Worm (Caenorhabditis elegans) whole organism, young adult: ENCODE data around the gene cca-1.

Source experiments
- C06A6.2 ChIP-seq: fragments of 200-800 bp; sonication (Bioruptor generic); conservative IDR thresholded peaks from 2 replicates; pipeline ENCODE4 v1.3.6; 2022; ENCODE audit warnings: missing genetic modification characterization, missing compliant biosample characterization
- F39B2.1 ChIP-seq: fragments of 200-800 bp; sonication (Bioruptor generic); IDR thresholded peaks from 2 replicates; pipeline ENCODE4 v1.3.6; 2022; ENCODE audit warnings: missing genetic modification reagents, missing genetic modification characterization, missing compliant biosample characterization
- F52B5.7 ChIP-seq: sonication (generic microtip); optimal IDR thresholded peaks from 2 replicates; lab custom pipeline; 2016; ENCODE audit warnings: mild to moderate bottlenecking, missing genetic modification characterization, missing compliant biosample characterization
- Y53F4B.3 ChIP-seq: fragments of 200-800 bp; sonication (Bioruptor generic); IDR thresholded peaks from 2 replicates; pipeline ENCODE4 v1.3.6; 2022; ENCODE audit warnings: missing genetic modification reagents, missing genetic modification characterization, missing compliant biosample characterization
- ama-1 ChIP-seq, 3 experiments: fragments of 150-350 bp in 1 of 3; sonication (generic microtip) in 2 of 3; optimal IDR thresholded peaks; 2 replicates each; lab custom pipeline; 2014 to 2018; ENCODE audit warnings: missing biosample characterization in 2 of 3, missing genetic modification characterization in 2 of 3, missing genetic modification reagents in 2 of 3
- athp-1 ChIP-seq: sonication (generic microtip); optimal IDR thresholded peaks from 2 replicates; lab custom pipeline; 2017; ENCODE audit warnings: mild to moderate bottlenecking, missing genetic modification characterization, missing compliant biosample characterization
- let-607 ChIP-seq, 2 experiments: fragments of 200-800 bp in 1 of 2; sonication (Bioruptor generic) in 1 of 2; sonication (generic microtip) in 1 of 2; optimal IDR thresholded peaks; 2 replicates each; lab custom pipeline; 2016 to 2018; ENCODE audit warnings: mild to moderate bottlenecking in 2 of 2, missing compliant biosample characterization in 2 of 2, missing genetic modification characterization in 2 of 2, moderate library complexity in 2 of 2, missing genotype in 1 of 2
- lin-35 ChIP-seq, 3 experiments: fragments of 150-350 bp in 2 of 3; sonication (generic microtip) in 1 of 3; optimal IDR thresholded peaks; 2 replicates each; lab custom pipeline; 2014 to 2018; ENCODE audit warnings: missing biosample characterization in 3 of 3, missing genetic modification characterization in 3 of 3, missing genetic modification reagents in 3 of 3
- nfya-2 ChIP-seq: fragments of 200-800 bp; sonication (Bioruptor generic); IDR thresholded peaks from 2 replicates; pipeline ENCODE4 v1.3.6; 2022; ENCODE audit warnings: missing genetic modification reagents, missing genetic modification characterization, missing compliant biosample characterization
- nhr-120 ChIP-seq: fragments of 200-800 bp; sonication (Bioruptor generic); IDR thresholded peaks from 2 replicates; pipeline ENCODE4 v1.3.6; 2022; ENCODE audit warnings: missing genetic modification characterization, missing compliant biosample characterization
- sea-2 ChIP-seq: fragments of 200-800 bp; sonication (Bioruptor generic); IDR thresholded peaks from 2 replicates; pipeline ENCODE4 v1.3.6; 2022; ENCODE audit warnings: missing genetic modification characterization, missing compliant biosample characterization
- snpc-4 ChIP-seq, 5 experiments: fragments of 150-350 bp in 1 of 5; sonication (generic microtip) in 4 of 5; optimal IDR thresholded peaks; 2 replicates each; lab custom pipeline; 2014 to 2018; ENCODE audit warnings: missing genetic modification characterization in 5 of 5, missing biosample characterization in 3 of 5, antibody characterized with exemption in 2 of 5, mild to moderate bottlenecking in 2 of 5, missing compliant biosample characterization in 2 of 5, missing genotype in 2 of 5, moderate library complexity in 2 of 5, missing genetic modification reagents in 1 of 5
- tbp1 ChIP-seq: fragments of 200-800 bp; sonication (Bioruptor generic); optimal IDR thresholded peaks from 2 replicates; lab custom pipeline; 2018; ENCODE audit warnings: mild to moderate bottlenecking, missing genetic modification characterization, missing compliant biosample characterization

- no peak for TF ChIP-seq C06A6.2 (GFP tag; lab: Robert Waterston, UW)
- TF ChIP-seq nhr-120 (GFP tag; lab: Robert Waterston, UW): no peak
- TF ChIP-seq snpc-4 (GFP tag; optimal IDR thresholded peaks at IDR 0.05; lab: Kevin White, UChicago): no peak
- TF ChIP-seq snpc-4 (tag; optimal IDR thresholded peaks at IDR 0.05; lab: Kevin White, UChicago): no peak
- TF ChIP-seq sea-2 (GFP tag; lab: Robert Waterston, UW): no peak
- TF ChIP-seq athp-1 (tag; lab: Kevin White, UChicago): no peak
- TF ChIP-seq ama-1 (optimal IDR thresholded peaks at IDR 0.05; lab: Kevin White, UChicago): no peak
- no peak for TF ChIP-seq ama-1 (GFP tag; optimal IDR thresholded peaks at IDR 0.05; lab: Kevin White, UChicago)
- no peak for TF ChIP-seq let-607 (tag; optimal IDR thresholded peaks at IDR 0.05; lab: Kevin White, UChicago)
- TF ChIP-seq lin-35 (GFP tag; optimal IDR thresholded peaks at IDR 0.05; lab: Kevin White, UChicago): no peak
- no peak for TF ChIP-seq nfya-2 (GFP tag; lab: Robert Waterston, UW)
- no peak for TF ChIP-seq tbp1 (GFP tag; lab: Kevin White, UChicago)
- TF ChIP-seq Y53F4B.3 (GFP tag; lab: Robert Waterston, UW): no peak
- no peak for TF ChIP-seq F39B2.1 (GFP tag; lab: Robert Waterston, UW)
- no peak for TF ChIP-seq F52B5.7 (tag; lab: Kevin White, UChicago)
Observed at ce11 chrX:7867307-7867706, 8.4 kb downstream of the cca-1 start.
